Worm (Caenorhabditis elegans) whole organism, mixed stage, embryonic: Measurements from ENCODE around the gene C36C9.5.

ENCODE experiments used
- M03D4.4 ChIP-seq: sonication (generic microtip); optimal IDR thresholded peaks from 2 replicates; lab custom pipeline; 2017; ENCODE audit warnings: mild to moderate bottlenecking, missing genetic modification characterization, missing compliant biosample characterization
- bed-3 ChIP-seq: fragments of 200-800 bp; sonication (Bioruptor generic); optimal IDR thresholded peaks from 3 replicates; lab custom pipeline; 2018; ENCODE audit warnings: mild to moderate bottlenecking, missing genetic modification characterization, moderate library complexity, missing compliant biosample characterization
- blmp-1 ChIP-seq: fragments of 150-350 bp; optimal IDR thresholded peaks from 2 replicates; lab custom pipeline; 2014; ENCODE audit warnings: missing biosample characterization, missing genetic modification characterization
- ceh-39 ChIP-seq: fragments of 150-350 bp; optimal IDR thresholded peaks from 2 replicates; lab custom pipeline; 2014; ENCODE audit warnings: missing biosample characterization, missing genetic modification characterization
- ceh-43 ChIP-seq: fragments of 200-800 bp; sonication (Bioruptor generic); optimal IDR thresholded peaks from 2 replicates; lab custom pipeline; 2018; ENCODE audit warnings: mild to moderate bottlenecking, missing genetic modification characterization, moderate library complexity, missing compliant biosample characterization
- ces-1 ChIP-seq: fragments of 150-350 bp; optimal IDR thresholded peaks from 2 replicates; lab custom pipeline; 2014; ENCODE audit warnings: missing biosample characterization, missing genetic modification reagents, missing genetic modification characterization
- elt-1 ChIP-seq: sonication (generic microtip); optimal IDR thresholded peaks from 2 replicates; lab custom pipeline; 2017; ENCODE audit warnings: missing genetic modification characterization, mild to moderate bottlenecking, missing compliant biosample characterization, antibody characterized with exemption, moderate library complexity, borderline replicate concordance; ENCODE audit not compliant: insufficient read depth
- elt-3 ChIP-seq: fragments of 150-350 bp; optimal IDR thresholded peaks from 2 replicates; lab custom pipeline; 2014; ENCODE audit warnings: missing biosample characterization, missing genetic modification characterization
- flh-1 ChIP-seq: fragments of 200-800 bp; sonication (Bioruptor generic); optimal IDR thresholded peaks from 2 replicates; lab custom pipeline; 2018; ENCODE audit warnings: mild to moderate bottlenecking, missing genetic modification characterization, moderate library complexity, missing compliant biosample characterization
- ham-2 ChIP-seq: fragments of 200-800 bp; sonication (Bioruptor generic); optimal IDR thresholded peaks from 2 replicates; lab custom pipeline; 2018; ENCODE audit warnings: mild to moderate bottlenecking, missing genetic modification characterization, missing compliant biosample characterization
- hlh-1 ChIP-seq: fragments of 150-350 bp; optimal IDR thresholded peaks from 2 replicates; lab custom pipeline; 2014; ENCODE audit warnings: missing biosample characterization, missing genetic modification reagents, missing genetic modification characterization
- lin-13 ChIP-seq: fragments of 150-350 bp; optimal IDR thresholded peaks from 2 replicates; lab custom pipeline; 2014; ENCODE audit warnings: missing biosample characterization, missing genetic modification characterization
- lin-32 ChIP-seq: fragments of 200-800 bp; sonication (Bioruptor generic); optimal IDR thresholded peaks from 2 replicates; lab custom pipeline; 2018; ENCODE audit warnings: mild to moderate bottlenecking, missing genetic modification characterization, missing compliant biosample characterization
- lsy-2 ChIP-seq: fragments of 150-350 bp; optimal IDR thresholded peaks from 2 replicates; lab custom pipeline; 2014; ENCODE audit warnings: missing biosample characterization, missing genetic modification characterization
- mab-5 ChIP-seq: fragments of 150-350 bp; optimal IDR thresholded peaks from 2 replicates; lab custom pipeline; 2014; ENCODE audit warnings: missing biosample characterization, missing genetic modification characterization
- mls-2 ChIP-seq: sonication (generic microtip); optimal IDR thresholded peaks from 2 replicates; lab custom pipeline; 2016; ENCODE audit warnings: mild to moderate bottlenecking, missing genetic modification characterization, moderate library complexity, missing compliant biosample characterization
- nhr-2 ChIP-seq: fragments of 150-350 bp; optimal IDR thresholded peaks from 2 replicates; lab custom pipeline; 2014; ENCODE audit warnings: missing biosample characterization, missing genetic modification characterization
- nhr-237 ChIP-seq: fragments of 150-350 bp; optimal IDR thresholded peaks from 2 replicates; lab custom pipeline; 2014; ENCODE audit warnings: missing biosample characterization, missing genetic modification characterization
- nhr-28 ChIP-seq: fragments of 150-350 bp; optimal IDR thresholded peaks from 2 replicates; lab custom pipeline; 2014; ENCODE audit warnings: missing biosample characterization, missing genetic modification characterization
- nhr-76 ChIP-seq: sonication (generic microtip); optimal IDR thresholded peaks from 2 replicates; lab custom pipeline; 2017; ENCODE audit warnings: missing biosample characterization, missing genetic modification characterization
- pha-4 ChIP-seq: fragments of 150-350 bp; optimal IDR thresholded peaks from 2 replicates; lab custom pipeline; 2018; ENCODE audit warnings: missing biosample characterization, missing genetic modification reagents, missing genetic modification characterization
- sem-2 ChIP-seq: fragments of 200-800 bp; sonication (Bioruptor generic); optimal IDR thresholded peaks from 2 replicates; lab custom pipeline; 2018; ENCODE audit warnings: mild to moderate bottlenecking, missing genetic modification characterization, missing compliant biosample characterization
- snpc-4 ChIP-seq: fragments of 150-350 bp; optimal IDR thresholded peaks from 2 replicates; lab custom pipeline; 2014; ENCODE audit warnings: missing biosample characterization, missing genetic modification characterization
- sptf-1 ChIP-seq: sonication (generic microtip); optimal IDR thresholded peaks from 2 replicates; lab custom pipeline; 2017; ENCODE audit warnings: mild to moderate bottlenecking, missing genetic modification characterization, moderate library complexity, missing compliant biosample characterization
- tbx-8 ChIP-seq: fragments of 200-800 bp; sonication (Bioruptor generic); optimal IDR thresholded peaks from 2 replicates; lab custom pipeline; 2018; ENCODE audit warnings: mild to moderate bottlenecking, missing genetic modification characterization, moderate library complexity, missing compliant biosample characterization
- unc-120 ChIP-seq: sonication (generic microtip); optimal IDR thresholded peaks from 2 replicates; lab custom pipeline; 2017; ENCODE audit warnings: missing genetic modification characterization, missing compliant biosample characterization; ENCODE audit not compliant: poor library complexity, severe bottlenecking
- unc-39 ChIP-seq: fragments of 150-350 bp; optimal IDR thresholded peaks from 2 replicates; lab custom pipeline; 2014; ENCODE audit warnings: missing biosample characterization, missing genetic modification characterization
- ztf-11 ChIP-seq: fragments of 150-350 bp; optimal IDR thresholded peaks from 2 replicates; lab custom pipeline; 2014; ENCODE audit warnings: missing biosample characterization, missing genetic modification characterization

The C36C9.5 gene

ce11 chrX:1729558-1729957 lies 25.8 kb upstream of the C36C9.5 start, which contains the start of gene dgn-3:
Gene dgn-3, plus strand, starts transcription at chrX:1729858.
- TF ChIP-seq elt-3 (no peak), ham-2 (GFP tag; lab: Kevin White, UChicago) (no peak), lin-13 (tag; lab: Kevin White, UChicago) (no peak), tbx-8 (no peak), lsy-2 (tag; lab: Kevin White, UChicago) (no peak), mls-2 (no peak), sptf-1 (tag; lab: Kevin White, UChicago) (no peak), ces-1 (GFP tag; lab: Kevin White, UChicago) (no peak), flh-1 (GFP tag; lab: Kevin White, UChicago) (no peak), ceh-39 (no peak), ztf-11 (no peak), ceh-43 (GFP tag; lab: Kevin White, UChicago) (no peak), elt-1 (tag; lab: Kevin White, UChicago) (no peak), blmp-1 (tag; lab: Kevin White, UChicago) (no peak), mab-5 (tag; lab: Kevin White, UChicago) (no peak), M03D4.4 (no peak)

- TF ChIP-seq elt-1 (tag; lab: Kevin White, UChicago) (no peak), ztf-11 (no peak), unc-120 (tag; lab: Kevin White, UChicago) (no peak), nhr-28 (tag; lab: Kevin White, UChicago) (no peak), sem-2 (no peak)
Observed at ce11 chrX:1727056-1727455, 23.3 kb upstream of the C36C9.5 start, which contains the start of gene F07G6.2. Gene F07G6.2, plus strand, starts transcription at chrX:1727356.

ce11 chrX:1720359-1720758 lies 16.6 kb upstream of the C36C9.5 start, which contains the start of gene F07G6.8:
Gene F07G6.8, minus strand, starts transcription at chrX:1720459.
- no peak for TF ChIP-seq lin-32 (GFP tag; lab: Kevin White, UChicago)

- TF ChIP-seq unc-120 (tag; lab: Kevin White, UChicago), result no peak
Observed at ce11 chrX:1718479-1718878, 14.7 kb upstream of the C36C9.5 start, which contains the start of gene fbxa-53. Gene fbxa-53, minus strand, starts transcription at chrX:1718579.

- no peak for TF ChIP-seq nhr-2 (tag; lab: Kevin White, UChicago)
- TF ChIP-seq nhr-237, result no peak
- no peak for TF ChIP-seq bed-3
- no peak for TF ChIP-seq ham-2 (GFP tag; lab: Kevin White, UChicago)
- no peak for TF ChIP-seq ceh-39
- no peak for TF ChIP-seq hlh-1 (tag; lab: Kevin White, UChicago)
- TF ChIP-seq nhr-76 (tag; lab: Kevin White, UChicago), result no peak
- TF ChIP-seq unc-120 (tag; lab: Kevin White, UChicago), result no peak
- no peak for TF ChIP-seq lin-32 (GFP tag; lab: Kevin White, UChicago)
- no peak for TF ChIP-seq mab-5 (tag; lab: Kevin White, UChicago)
- TF ChIP-seq blmp-1 (tag; lab: Kevin White, UChicago), result no peak
- no peak for TF ChIP-seq pha-4 (tag; lab: Kevin White, UChicago)
- no peak for TF ChIP-seq lsy-2 (tag; lab: Kevin White, UChicago)
- no peak for TF ChIP-seq snpc-4
- TF ChIP-seq M03D4.4, result no peak
Observed at ce11 chrX:1712538-1712937, 8.8 kb upstream of the C36C9.5 start, which contains the start of gene fbxa-52. Gene fbxa-52, minus strand, starts transcription at chrX:1712638.

ce11 chrX:1706538-1706937 lies 2.8 kb upstream of the C36C9.5 start, which contains the start of gene F07G6.5:
Gene F07G6.5, minus strand, starts transcription at chrX:1706638.
- no peak for TF ChIP-seq nhr-28 (tag; lab: Kevin White, UChicago)
- no peak for TF ChIP-seq snpc-4
- TF ChIP-seq nhr-237, result no peak
- no peak for TF ChIP-seq ces-1 (GFP tag; lab: Kevin White, UChicago)
- no peak for TF ChIP-seq unc-39 (tag; lab: Kevin White, UChicago)
- TF ChIP-seq elt-1 (tag; lab: Kevin White, UChicago), result no peak
